Worm (Caenorhabditis elegans) whole organism, L1 larva: ENCODE measurements around the gene ZK355.2.

Experiments used
- C34B4.2 ChIP-seq: sonication (generic microtip); optimal IDR thresholded peaks from 2 replicates; lab custom pipeline; 2017; ENCODE audit warnings: mild to moderate bottlenecking, missing genetic modification characterization, missing compliant biosample characterization
- aly-2 ChIP-seq: fragments of 150-350 bp; optimal IDR thresholded peaks from 2 replicates; lab custom pipeline; 2014; ENCODE audit warnings: missing biosample characterization, missing genetic modification characterization
- blmp-1 ChIP-seq: fragments of 150-350 bp; optimal IDR thresholded peaks from 2 replicates; lab custom pipeline; 2014; ENCODE audit warnings: missing biosample characterization, missing genetic modification characterization
- ceh-82 ChIP-seq, 3 experiments: fragments of 150-350 bp in 1 of 3; sonication (generic microtip) in 2 of 3; optimal IDR thresholded peaks; 2 replicates each; lab custom pipeline; 2014 to 2017; ENCODE audit warnings: missing biosample characterization in 3 of 3, missing genetic modification characterization in 3 of 3
- ceh-90 ChIP-seq: sonication (generic microtip); optimal IDR thresholded peaks from 2 replicates; lab custom pipeline; 2016; ENCODE audit warnings: missing genetic modification characterization, missing compliant biosample characterization
- dpl-1 ChIP-seq, 3 experiments: fragments of 150-350 bp in 2 of 3; sonication (generic microtip) in 1 of 3; optimal IDR thresholded peaks; 2 replicates each; lab custom pipeline; 2014 to 2017; ENCODE audit warnings: missing biosample characterization in 3 of 3, missing genetic modification characterization in 3 of 3, missing genetic modification reagents in 3 of 3
- dsc-1 ChIP-seq: sonication (generic microtip); optimal IDR thresholded peaks from 2 replicates; lab custom pipeline; 2016; ENCODE audit warnings: mild to moderate bottlenecking, missing genetic modification characterization, missing compliant biosample characterization
- efl-1 ChIP-seq, 4 experiments: fragments of 150-350 bp; optimal IDR thresholded peaks in 3 of 4; peaks in 1 of 4; 1 replicate in 1 of 4; 2 replicates in 3 of 4; lab custom pipeline; 2014; ENCODE audit warnings: missing biosample characterization in 2 of 4, missing genetic modification characterization in 2 of 4, missing genetic modification reagents in 2 of 4
- efl-3 ChIP-seq: fragments of 200-800 bp; sonication (Bioruptor generic); optimal IDR thresholded peaks from 2 replicates; lab custom pipeline; 2018; ENCODE audit warnings: mild to moderate bottlenecking, missing genetic modification characterization, missing compliant biosample characterization
- egl-13 ChIP-seq: sonication (generic microtip); optimal IDR thresholded peaks from 2 replicates; lab custom pipeline; 2016; ENCODE audit warnings: missing genotype, missing genetic modification reagents, missing genetic modification characterization, missing compliant biosample characterization
- elt-2 ChIP-seq: sonication (generic microtip); optimal IDR thresholded peaks from 2 replicates; lab custom pipeline; 2016; ENCODE audit warnings: missing genetic modification characterization, mild to moderate bottlenecking, inconsistent platforms, missing compliant biosample characterization, missing genetic modification reagents
- fkh-8 ChIP-seq: sonication (generic microtip); optimal IDR thresholded peaks from 2 replicates; lab custom pipeline; 2016; ENCODE audit warnings: mild to moderate bottlenecking, missing genetic modification characterization, missing compliant biosample characterization
- fos-1 ChIP-seq: fragments of 150-350 bp; optimal IDR thresholded peaks from 2 replicates; lab custom pipeline; 2014; ENCODE audit warnings: missing biosample characterization, missing genetic modification characterization
- grh-1 ChIP-seq: fragments of 200-800 bp; sonication (Bioruptor generic); IDR thresholded peaks from 2 replicates; pipeline ENCODE4 v1.3.6; 2022; ENCODE audit warnings: missing genetic modification reagents, missing genetic modification characterization, missing compliant biosample characterization
- hlh-17 ChIP-seq: fragments of 200-800 bp; sonication (Bioruptor generic); optimal IDR thresholded peaks from 2 replicates; lab custom pipeline; 2018; ENCODE audit warnings: missing genetic modification characterization, mild to moderate bottlenecking, missing compliant biosample characterization, moderate library complexity, borderline replicate concordance
- hlh-4 ChIP-seq: sonication (generic microtip); optimal IDR thresholded peaks from 2 replicates; lab custom pipeline; 2016; ENCODE audit warnings: mild to moderate bottlenecking, missing genetic modification characterization, missing compliant biosample characterization
- hpl-2 ChIP-seq: fragments of 150-350 bp; optimal IDR thresholded peaks from 2 replicates; lab custom pipeline; 2014; ENCODE audit warnings: missing biosample characterization, missing genetic modification reagents, missing genetic modification characterization
- irx-1 ChIP-seq: sonication (generic microtip); optimal IDR thresholded peaks from 2 replicates; lab custom pipeline; 2016; ENCODE audit warnings: missing genetic modification characterization, missing compliant biosample characterization
- isw-1 ChIP-seq: fragments of 200-800 bp; sonication (Bioruptor generic); IDR thresholded peaks from 2 replicates; pipeline ENCODE4 v1.3.6; 2022; ENCODE audit warnings: missing genetic modification characterization, missing compliant biosample characterization
- jun-1 ChIP-seq: fragments of 150-350 bp; optimal IDR thresholded peaks from 2 replicates; lab custom pipeline; 2014; ENCODE audit warnings: missing biosample characterization, missing genetic modification reagents, missing genetic modification characterization
- lin-14 ChIP-seq: fragments of 200-800 bp; sonication (Bioruptor generic); optimal IDR thresholded peaks from 2 replicates; lab custom pipeline; 2018; ENCODE audit warnings: mild to moderate bottlenecking, missing genetic modification characterization, moderate library complexity, missing compliant biosample characterization
- lin-15B ChIP-seq: fragments of 150-350 bp; sonication (generic microtip); optimal IDR thresholded peaks from 3 replicates; lab custom pipeline; 2014; ENCODE audit warnings: missing biosample characterization, missing genetic modification characterization
- lin-35 ChIP-seq, 2 experiments: fragments of 150-350 bp; optimal IDR thresholded peaks; 2 replicates each; lab custom pipeline; 2014; ENCODE audit warnings: missing biosample characterization in 2 of 2, missing genetic modification characterization in 2 of 2, missing genetic modification reagents in 2 of 2
- lin-39 ChIP-seq: fragments of 150-350 bp; optimal IDR thresholded peaks from 2 replicates; lab custom pipeline; 2014; ENCODE audit warnings: missing biosample characterization, missing genetic modification reagents, missing genetic modification characterization
- lsy-2 ChIP-seq, 2 experiments: fragments of 150-350 bp; optimal IDR thresholded peaks; 2 replicates each; lab custom pipeline; 2014; ENCODE audit warnings: missing biosample characterization in 2 of 2, missing genetic modification characterization in 2 of 2
- mdl-1 ChIP-seq, 2 experiments: fragments of 150-350 bp; optimal IDR thresholded peaks; 2 replicates each; lab custom pipeline; 2014 to 2017; ENCODE audit warnings: missing biosample characterization in 2 of 2, missing genetic modification characterization in 2 of 2, inconsistent platforms in 1 of 2
- mef-2 ChIP-seq: fragments of 150-350 bp; optimal IDR thresholded peaks from 2 replicates; lab custom pipeline; 2014; ENCODE audit warnings: missing biosample characterization, missing genetic modification characterization
- mep-1 ChIP-seq: fragments of 150-350 bp; optimal IDR thresholded peaks from 2 replicates; lab custom pipeline; 2014; ENCODE audit warnings: missing biosample characterization, missing genetic modification characterization
- nhr-76 ChIP-seq: sonication (generic microtip); optimal IDR thresholded peaks from 2 replicates; lab custom pipeline; 2017; ENCODE audit warnings: missing biosample characterization, missing genetic modification characterization
- nhr-77 ChIP-seq: fragments of 150-350 bp; optimal IDR thresholded peaks from 2 replicates; lab custom pipeline; 2014; ENCODE audit warnings: missing biosample characterization, missing genetic modification characterization
- nhr-90 ChIP-seq: sonication (generic microtip); optimal IDR thresholded peaks from 2 replicates; lab custom pipeline; 2016; ENCODE audit warnings: mild to moderate bottlenecking, missing genetic modification characterization, missing compliant biosample characterization; ENCODE audit not compliant: poor library complexity
- rnt-1 ChIP-seq: sonication (generic microtip); optimal IDR thresholded peaks from 2 replicates; lab custom pipeline; 2016; ENCODE audit warnings: mild to moderate bottlenecking, missing genetic modification characterization, moderate library complexity, missing compliant biosample characterization
- skn-1 ChIP-seq: fragments of 150-350 bp; optimal IDR thresholded peaks from 2 replicates; lab custom pipeline; 2014; ENCODE audit warnings: missing biosample characterization, missing genetic modification characterization
- snpc-4 ChIP-seq: fragments of 150-350 bp; optimal IDR thresholded peaks from 2 replicates; lab custom pipeline; 2014; ENCODE audit warnings: missing biosample characterization, missing genetic modification characterization
- snu-23 ChIP-seq: sonication (generic microtip); optimal IDR thresholded peaks from 2 replicates; lab custom pipeline; 2016; ENCODE audit warnings: missing genetic modification characterization, missing compliant biosample characterization
- sptf-1 ChIP-seq: fragments of 150-350 bp; optimal IDR thresholded peaks from 2 replicates; lab custom pipeline; 2014; ENCODE audit warnings: missing biosample characterization, missing genetic modification characterization
- tbx-2 ChIP-seq: sonication (generic microtip); optimal IDR thresholded peaks from 2 replicates; lab custom pipeline; 2016; ENCODE audit warnings: missing genetic modification characterization, missing compliant biosample characterization
- unc-86 ChIP-seq: sonication (generic microtip); optimal IDR thresholded peaks from 2 replicates; lab custom pipeline; 2016; ENCODE audit warnings: missing genetic modification characterization, missing compliant biosample characterization
- unc-98 ChIP-seq: fragments of 200-800 bp; sonication (Bioruptor generic); IDR thresholded peaks from 2 replicates; pipeline ENCODE4 v1.3.6; 2022; ENCODE audit warnings: missing genetic modification characterization, missing compliant biosample characterization
- zip-4 ChIP-seq: fragments of 200-800 bp; sonication (Bioruptor generic); optimal IDR thresholded peaks from 2 replicates; lab custom pipeline; 2018; ENCODE audit warnings: mild to moderate bottlenecking, missing genetic modification characterization, moderate library complexity, missing compliant biosample characterization

The ZK355.2 gene

DNA sequence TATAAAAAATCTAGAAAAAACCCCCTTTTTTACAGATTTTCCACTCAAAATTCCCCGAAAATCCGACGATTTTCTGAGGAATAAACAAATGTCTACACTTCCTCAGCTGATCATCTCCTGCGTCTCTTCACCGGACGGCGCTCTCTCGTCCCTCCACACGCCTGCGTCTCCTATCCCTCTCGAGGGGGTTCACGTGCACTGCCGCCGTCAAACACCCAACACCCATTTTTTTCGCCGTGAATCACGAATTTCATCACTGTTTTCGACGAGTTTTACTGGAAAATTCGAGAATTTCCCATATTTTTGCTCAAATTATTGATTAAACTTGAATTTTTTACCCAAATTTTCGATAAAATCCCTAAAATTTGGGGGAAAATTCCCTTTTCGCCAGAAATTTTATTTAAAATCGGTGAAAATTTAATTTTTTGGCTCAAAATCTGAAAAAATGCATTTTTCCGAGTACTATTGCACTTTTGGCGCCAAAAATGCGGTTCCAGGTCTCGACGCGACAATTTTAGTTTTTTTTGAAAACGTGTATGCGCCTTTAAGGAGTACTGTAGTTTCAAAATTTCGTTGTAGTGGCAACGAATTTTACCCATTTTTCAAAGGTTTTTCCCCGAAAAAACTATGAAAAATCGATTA, 2.8 kb upstream of the ZK355.2 start (continued):
- TF ChIP-seq snu-23 (GFP tag; lab: Kevin White, UChicago), result peak; percentile 74
- TF ChIP-seq skn-1, result peak; percentile 80
- peak; percentile 85 for TF ChIP-seq lin-14 (GFP tag; lab: Kevin White, UChicago)
- no peak for TF ChIP-seq dsc-1 (tag; lab: Kevin White, UChicago)
- peak; percentile 60 to 68 for TF ChIP-seq lin-35 (GFP tag; optimal IDR thresholded peaks at IDR 0.05; lab: Kevin White, UChicago)
- peak; percentile 53 for TF ChIP-seq tbx-2
- no peak for TF ChIP-seq sptf-1 (tag; lab: Kevin White, UChicago)
- peak; percentile 21 for TF ChIP-seq nhr-90
- peak; percentile 45 to 62 for TF ChIP-seq lsy-2 (tag; optimal IDR thresholded peaks at IDR 0.05; lab: Kevin White, UChicago)
- TF ChIP-seq fkh-8, result peak; percentile 79
- 0 out of 2 replicates have a peak, but pooled peaks have one; percentile 34 for TF ChIP-seq unc-98 (GFP tag; lab: Robert Waterston, UW)
- no peak for TF ChIP-seq C34B4.2 (tag; lab: Kevin White, UChicago)
- no peak for TF ChIP-seq mef-2 (tag; lab: Kevin White, UChicago)
- no peak for TF ChIP-seq lin-39 (tag; lab: Kevin White, UChicago)
- no peak for TF ChIP-seq hlh-4
- TF ChIP-seq jun-1 (tag; lab: Kevin White, UChicago), result peak; percentile 49
- peak; percentile 22 to 52 (median 44) for TF ChIP-seq dpl-1 (GFP tag; optimal IDR thresholded peaks at IDR 0.05; lab: Kevin White, UChicago)
- peak; percentile 39 to 86 for TF ChIP-seq mdl-1 (tag; optimal IDR thresholded peaks at IDR 0.05; lab: Kevin White, UChicago)
- no peak for TF ChIP-seq aly-2 (tag; lab: Kevin White, UChicago)
- TF ChIP-seq isw-1 (GFP tag; lab: Robert Waterston, UW), result peak; percentile 32
- TF ChIP-seq blmp-1 (tag; lab: Kevin White, UChicago), result no peak
- TF ChIP-seq egl-13, result no peak
- no peak for TF ChIP-seq rnt-1 (tag; lab: Kevin White, UChicago)
- peak; percentile 36 for TF ChIP-seq snpc-4 (tag; lab: Kevin White, UChicago)
- TF ChIP-seq elt-2 (tag; lab: Kevin White, UChicago), result no peak
- TF ChIP-seq nhr-76 (tag; lab: Kevin White, UChicago), result no peak
- TF ChIP-seq unc-86 (tag; lab: Kevin White, UChicago), result peak; percentile 34
- TF ChIP-seq ceh-90 (tag; lab: Kevin White, UChicago), result no peak
- TF ChIP-seq grh-1 (GFP tag; lab: Robert Waterston, UW), result no peak
- TF ChIP-seq hlh-17 (GFP tag; lab: Kevin White, UChicago), result no peak

- TF ChIP-seq efl-1 (optimal IDR thresholded peaks at IDR 0.05; lab: Kevin White, UChicago) (no peak), efl-1 (GFP tag; optimal IDR thresholded peaks at IDR 0.05 in 1 of 2; lab: Kevin White, UChicago) (no peak), nhr-77 (tag; lab: Kevin White, UChicago) (no peak), hpl-2 (GFP tag; lab: Kevin White, UChicago) (no peak), snpc-4 (tag; lab: Kevin White, UChicago) (no peak), blmp-1 (tag; lab: Kevin White, UChicago) (no peak), zip-4 (GFP tag; lab: Kevin White, UChicago) (no peak), irx-1 (tag; lab: Kevin White, UChicago) (no peak), mep-1 (tag; lab: Kevin White, UChicago) (no peak), fos-1 (tag; lab: Kevin White, UChicago) (no peak), unc-98 (GFP tag; lab: Robert Waterston, UW) (no peak), ceh-82 (tag; optimal IDR thresholded peaks at IDR 0.05; lab: Kevin White, UChicago) (no peak), lin-14 (GFP tag; lab: Kevin White, UChicago) (no peak), rnt-1 (tag; lab: Kevin White, UChicago) (no peak), efl-3 (no peak), snu-23 (GFP tag; lab: Kevin White, UChicago) (no peak), mdl-1 (tag; optimal IDR thresholded peaks at IDR 0.05; lab: Kevin White, UChicago) (no peak), unc-86 (tag; lab: Kevin White, UChicago) (no peak), lin-15B (tag; lab: Kevin White, UChicago) (no peak), nhr-90 (no peak)
- TF ChIP-seq, all 84 proteins: peak for 0
Measured at ce11 chrII:2921860-2922259, 1.9 kb upstream of the ZK355.2 start.
